Worm (Caenorhabditis elegans) whole organism, midembryonic: ENCODE results near the gene Y53F4B.1.

Experiments used
- T22C8.4 ChIP-seq: fragments of 200-800 bp; sonication (Bioruptor generic); IDR thresholded peaks from 2 replicates; pipeline ENCODE4 v1.3.6; 2022; ENCODE audit warnings: missing genetic modification characterization, missing compliant biosample characterization
- cog-1 ChIP-seq: sonication (generic microtip); optimal IDR thresholded peaks from 2 replicates; lab custom pipeline; 2016; ENCODE audit warnings: missing genetic modification characterization, missing compliant biosample characterization
- flt-1 ChIP-seq: fragments of 200-800 bp; sonication (Bioruptor generic); IDR thresholded peaks from 2 replicates; pipeline ENCODE4 v1.3.6; 2022; ENCODE audit warnings: missing genetic modification characterization, missing compliant biosample characterization
- klf-2 ChIP-seq: fragments of 200-800 bp; sonication (Bioruptor generic); conservative IDR thresholded peaks from 2 replicates; pipeline ENCODE4 v1.3.6; 2022; ENCODE audit warnings: missing genetic modification reagents, missing genetic modification characterization, missing compliant biosample characterization
- med-1 ChIP-seq: sonication (generic microtip); optimal IDR thresholded peaks from 2 replicates; lab custom pipeline; 2017; ENCODE audit warnings: missing genetic modification characterization, mild to moderate bottlenecking, missing compliant biosample characterization, antibody characterized with exemption, missing genetic modification reagents; ENCODE audit not compliant: insufficient read depth
- ref-1 ChIP-seq: fragments of 200-800 bp; sonication (Bioruptor generic); conservative IDR thresholded peaks from 2 replicates; pipeline ENCODE4 v1.3.6; 2022; ENCODE audit warnings: missing genetic modification reagents, missing genetic modification characterization, missing compliant biosample characterization
- tab-1 ChIP-seq: fragments of 200-800 bp; sonication (Bioruptor generic); IDR thresholded peaks from 2 replicates; pipeline ENCODE4 v1.3.6; 2022; ENCODE audit warnings: missing genetic modification characterization, missing compliant biosample characterization
- ztf-23 ChIP-seq: fragments of 200-800 bp; sonication (Bioruptor generic); IDR thresholded peaks from 2 replicates; pipeline ENCODE4 v1.3.6; 2022; ENCODE audit warnings: missing genetic modification reagents, missing genetic modification characterization, missing compliant biosample characterization
- ztf-29 ChIP-seq: fragments of 200-800 bp; sonication (Bioruptor generic); IDR thresholded peaks from 2 replicates; pipeline ENCODE4 v1.3.6; 2022; ENCODE audit warnings: missing genetic modification reagents, missing genetic modification characterization, missing compliant biosample characterization

DNA sequence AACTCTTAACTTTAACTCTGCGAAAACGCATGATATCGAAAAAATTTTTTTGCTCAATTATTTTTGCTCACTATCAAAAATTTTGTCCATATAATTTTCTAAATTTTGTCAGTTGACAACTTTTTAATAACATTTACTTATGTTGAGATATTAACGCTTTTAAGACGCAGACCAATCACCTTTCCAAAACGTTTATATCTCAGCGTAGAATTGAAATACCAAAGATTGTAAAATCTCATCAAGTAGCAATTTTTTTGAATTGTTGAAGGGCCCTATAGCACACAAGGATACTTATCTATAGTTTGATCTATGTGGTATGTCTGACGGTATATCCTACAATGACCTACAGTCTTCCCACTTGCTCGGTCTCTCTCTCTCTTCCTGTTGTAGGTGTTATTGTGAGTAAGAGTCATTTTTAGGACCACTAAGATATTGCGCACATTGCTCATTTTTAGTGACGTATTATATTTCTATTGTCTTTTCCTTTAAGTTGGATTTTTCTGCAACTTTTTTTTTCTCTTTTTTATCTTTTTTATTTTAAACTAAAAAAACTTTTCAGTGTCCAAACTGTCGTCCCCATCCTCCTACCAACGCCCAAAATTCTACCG is 38.8 kb downstream of the Y53F4B.1 start, which contains the start of gene pde-3:
- TF ChIP-seq klf-2 (GFP tag; lab: Robert Waterston, UW) (no peak), ztf-29 (GFP tag; lab: Robert Waterston, UW) (no peak), flt-1 (GFP tag; lab: Robert Waterston, UW) (no peak), med-1 (GFP tag; lab: Kevin White, UChicago) (no peak), ztf-23 (GFP tag; lab: Robert Waterston, UW) (no peak), cog-1 (no peak), tab-1 (GFP tag; lab: Robert Waterston, UW) (no peak), ref-1 (GFP tag; lab: Robert Waterston, UW) (no peak), T22C8.4 (no peak)
